Worm (Caenorhabditis elegans) whole organism, L4 larva: Measurements from ENCODE around the gene ZC13.10.
A peak's percentile ranks its signal among the peaks of the same experiment; 100 is the strongest.

ENCODE experiments used
- F10B5.3 ChIP-seq: sonication (generic microtip); optimal IDR thresholded peaks from 2 replicates; lab custom pipeline; 2016; ENCODE audit warnings: mild to moderate bottlenecking, missing genetic modification characterization, missing compliant biosample characterization
- F26F4.8 ChIP-seq: fragments of 200-800 bp; sonication (Bioruptor generic); conservative IDR thresholded peaks from 2 replicates; pipeline ENCODE4 v1.3.6; 2022; ENCODE audit warnings: missing genetic modification characterization, missing compliant biosample characterization
- F44E2.7 ChIP-seq: fragments of 200-800 bp; sonication (Bioruptor generic); IDR thresholded peaks from 2 replicates; pipeline ENCODE4 v2.1.2; 2022; ENCODE audit warnings: missing genetic modification characterization, missing compliant biosample characterization
- T20F7.1 ChIP-seq: fragments of 200-800 bp; sonication (Bioruptor generic); optimal IDR thresholded peaks from 2 replicates; lab custom pipeline; 2018; ENCODE audit warnings: mild to moderate bottlenecking, missing genetic modification characterization, missing compliant biosample characterization
- Y105C5A.15 ChIP-seq: fragments of 200-800 bp; sonication (Bioruptor generic); IDR thresholded peaks from 2 replicates; pipeline ENCODE4 v1.3.6; 2022; ENCODE audit warnings: missing genetic modification characterization, missing compliant biosample characterization
- aly-2 ChIP-seq: sonication (generic microtip); optimal IDR thresholded peaks from 2 replicates; lab custom pipeline; 2018; ENCODE audit warnings: missing biosample characterization, missing genetic modification characterization
- ceh-28 ChIP-seq: fragments of 150-350 bp; optimal IDR thresholded peaks from 2 replicates; lab custom pipeline; 2014; ENCODE audit warnings: missing biosample characterization, missing genetic modification reagents, missing genetic modification characterization
- cey-2 ChIP-seq: sonication (generic microtip); optimal IDR thresholded peaks from 3 replicates; lab custom pipeline; 2017; ENCODE audit warnings: missing genetic modification characterization, mild to moderate bottlenecking, missing compliant biosample characterization, antibody characterized with exemption, borderline replicate concordance; ENCODE audit not compliant: insufficient read depth
- daf-12 ChIP-seq: fragments of 150-350 bp; optimal IDR thresholded peaks from 2 replicates; lab custom pipeline; 2014; ENCODE audit warnings: missing biosample characterization, missing genetic modification reagents, missing genetic modification characterization
- daf-16 ChIP-seq, 3 experiments: sonication (generic microtip); optimal IDR thresholded peaks; 2 replicates each; lab custom pipeline; 2016 to 2017; ENCODE audit warnings: missing genetic modification characterization in 3 of 3, missing genetic modification reagents in 3 of 3, mild to moderate bottlenecking in 2 of 3, missing compliant biosample characterization in 2 of 3, missing biosample characterization in 1 of 3, moderate library complexity in 1 of 3
- daf-8 ChIP-seq: fragments of 200-800 bp; sonication (Bioruptor generic); IDR thresholded peaks from 2 replicates; pipeline ENCODE4 v1.3.6; 2022; ENCODE audit warnings: missing genetic modification characterization, missing compliant biosample characterization
- dmd-6 ChIP-seq: fragments of 200-800 bp; sonication (Bioruptor generic); IDR thresholded peaks from 2 replicates; pipeline ENCODE4 v1.3.6; 2022; ENCODE audit warnings: missing genetic modification reagents, missing genetic modification characterization, missing compliant biosample characterization
- dmd-8 ChIP-seq: fragments of 200-800 bp; sonication (Bioruptor generic); IDR thresholded peaks from 2 replicates; pipeline ENCODE4 v1.3.6; 2022; ENCODE audit warnings: missing genetic modification characterization, missing compliant biosample characterization
- dpl-1 ChIP-seq: fragments of 150-350 bp; optimal IDR thresholded peaks from 2 replicates; lab custom pipeline; 2014; ENCODE audit warnings: missing biosample characterization, missing genetic modification reagents, missing genetic modification characterization
- duxl-1 ChIP-seq: sonication (generic microtip); optimal IDR thresholded peaks from 2 replicates; lab custom pipeline; 2016; ENCODE audit warnings: mild to moderate bottlenecking, missing genetic modification characterization, moderate library complexity, missing compliant biosample characterization; ENCODE audit not compliant: poor library complexity
- dve-1 ChIP-seq: sonication (generic microtip); optimal IDR thresholded peaks from 2 replicates; lab custom pipeline; 2017; ENCODE audit warnings: antibody characterized with exemption, mild to moderate bottlenecking, missing genetic modification characterization, missing compliant biosample characterization; ENCODE audit not compliant: insufficient read depth
- hif-1 ChIP-seq, 2 experiments: sonication (generic microtip); optimal IDR thresholded peaks; 2 replicates each; lab custom pipeline; 2016 to 2017; ENCODE audit warnings: missing compliant biosample characterization in 2 of 2, missing genetic modification characterization in 2 of 2, missing genetic modification reagents in 2 of 2, missing genotype in 2 of 2, mild to moderate bottlenecking in 1 of 2
- hlh-11 ChIP-seq: fragments of 200-800 bp; sonication (Bioruptor generic); optimal IDR thresholded peaks from 2 replicates; lab custom pipeline; 2018; ENCODE audit warnings: mild to moderate bottlenecking, missing genetic modification characterization, missing compliant biosample characterization
- hmg-1.1 ChIP-seq: fragments of 200-800 bp; sonication (Bioruptor generic); IDR thresholded peaks from 2 replicates; pipeline ENCODE4 v1.3.6; 2022; ENCODE audit warnings: missing genetic modification reagents, missing genetic modification characterization, missing compliant biosample characterization
- lim-7 ChIP-seq: fragments of 200-800 bp; sonication (Bioruptor generic); IDR thresholded peaks from 2 replicates; pipeline ENCODE4 v1.3.6; 2022; ENCODE audit warnings: missing genetic modification characterization, missing compliant biosample characterization
- lin-1 ChIP-seq: fragments of 200-800 bp; sonication (Bioruptor generic); IDR thresholded peaks from 2 replicates; pipeline ENCODE4 v1.3.6; 2022; ENCODE audit warnings: missing genetic modification reagents, missing genetic modification characterization, missing compliant biosample characterization
- lin-13 ChIP-seq: fragments of 150-350 bp; optimal IDR thresholded peaks from 2 replicates; lab custom pipeline; 2014; ENCODE audit warnings: missing biosample characterization, missing genetic modification reagents, missing genetic modification characterization
- mes-2 ChIP-seq: sonication (generic microtip); optimal IDR thresholded peaks from 2 replicates; lab custom pipeline; 2016; ENCODE audit warnings: missing genotype, mild to moderate bottlenecking, missing genetic modification characterization, missing compliant biosample characterization; ENCODE audit not compliant: poor library complexity, severe bottlenecking
- nhr-102 ChIP-seq: sonication (generic microtip); optimal IDR thresholded peaks from 2 replicates; lab custom pipeline; 2016; ENCODE audit warnings: mild to moderate bottlenecking, missing genetic modification characterization, moderate library complexity, missing compliant biosample characterization
- nhr-28 ChIP-seq: fragments of 150-350 bp; optimal IDR thresholded peaks from 2 replicates; lab custom pipeline; 2014; ENCODE audit warnings: missing biosample characterization, missing genetic modification characterization
- nhr-76 ChIP-seq: fragments of 150-350 bp; optimal IDR thresholded peaks from 2 replicates; lab custom pipeline; 2014; ENCODE audit warnings: missing biosample characterization, missing genetic modification characterization
- pqm-1 ChIP-seq: sonication (generic microtip); optimal IDR thresholded peaks from 2 replicates; lab custom pipeline; 2017; ENCODE audit warnings: missing biosample characterization, missing genetic modification characterization
- saeg-2 ChIP-seq: fragments of 200-800 bp; sonication (Bioruptor generic); IDR thresholded peaks from 2 replicates; pipeline ENCODE4 v1.3.6; 2022; ENCODE audit warnings: missing genetic modification reagents, missing genetic modification characterization, missing compliant biosample characterization
- set-16 ChIP-seq: fragments of 200-800 bp; sonication (Bioruptor generic); IDR thresholded peaks from 2 replicates; pipeline ENCODE4 v1.3.6; 2022; ENCODE audit warnings: missing genetic modification reagents, missing genetic modification characterization, missing compliant biosample characterization
- skn-1 ChIP-seq: fragments of 150-350 bp; optimal IDR thresholded peaks from 2 replicates; lab custom pipeline; 2014; ENCODE audit warnings: missing biosample characterization, missing genetic modification characterization
- snpc-4 ChIP-seq: fragments of 150-350 bp; optimal IDR thresholded peaks from 2 replicates; lab custom pipeline; 2014; ENCODE audit warnings: missing biosample characterization, missing genetic modification characterization
- tra-1 ChIP-seq: fragments of 200-800 bp; sonication (Bioruptor generic); IDR thresholded peaks from 2 replicates; pipeline ENCODE4 v1.3.6; 2022; ENCODE audit warnings: missing genetic modification reagents, missing genetic modification characterization, missing compliant biosample characterization
- unc-130 ChIP-seq: sonication (generic microtip); optimal IDR thresholded peaks from 2 replicates; lab custom pipeline; 2016; ENCODE audit warnings: missing genetic modification reagents, missing genetic modification characterization, missing compliant biosample characterization
- zag-1 ChIP-seq: fragments of 150-350 bp; optimal IDR thresholded peaks from 2 replicates; lab custom pipeline; 2014; ENCODE audit warnings: missing biosample characterization, missing genetic modification characterization
- zip-11 ChIP-seq: fragments of 200-800 bp; sonication (Bioruptor generic); IDR thresholded peaks from 2 replicates; pipeline ENCODE4 v1.3.6; 2022; ENCODE audit warnings: missing genetic modification characterization, missing compliant biosample characterization
- ztf-11 ChIP-seq: fragments of 150-350 bp; optimal IDR thresholded peaks from 2 replicates; lab custom pipeline; 2014; ENCODE audit warnings: missing biosample characterization, missing genetic modification characterization

The ZC13.10 gene

ce11 chrX:945669-946068 lies 43.3 kb upstream of the ZC13.10 start (continued):
- TF ChIP-seq Y105C5A.15 (GFP tag; lab: Robert Waterston, UW) (no peak), unc-130 (GFP tag; lab: Kevin White, UChicago) (no peak), daf-12 (no peak), saeg-2 (GFP tag; lab: Robert Waterston, UW) (no peak), hif-1 (tag; optimal IDR thresholded peaks at IDR 0.05; lab: Kevin White, UChicago) (peak in 1 of 2 experiments; percentile 22), F26F4.8 (GFP tag; lab: Robert Waterston, UW) (no peak), daf-16 (GFP tag; optimal IDR thresholded peaks at IDR 0.05; lab: Kevin White, UChicago) (no peak), daf-16 (tag; optimal IDR thresholded peaks at IDR 0.05; lab: Kevin White, UChicago) (peak; percentile 75), skn-1 (tag; lab: Kevin White, UChicago) (no peak), F10B5.3 (tag; lab: Kevin White, UChicago) (no peak), aly-2 (tag; lab: Kevin White, UChicago) (no peak), ztf-11 (tag; lab: Kevin White, UChicago) (no peak)

DNA sequence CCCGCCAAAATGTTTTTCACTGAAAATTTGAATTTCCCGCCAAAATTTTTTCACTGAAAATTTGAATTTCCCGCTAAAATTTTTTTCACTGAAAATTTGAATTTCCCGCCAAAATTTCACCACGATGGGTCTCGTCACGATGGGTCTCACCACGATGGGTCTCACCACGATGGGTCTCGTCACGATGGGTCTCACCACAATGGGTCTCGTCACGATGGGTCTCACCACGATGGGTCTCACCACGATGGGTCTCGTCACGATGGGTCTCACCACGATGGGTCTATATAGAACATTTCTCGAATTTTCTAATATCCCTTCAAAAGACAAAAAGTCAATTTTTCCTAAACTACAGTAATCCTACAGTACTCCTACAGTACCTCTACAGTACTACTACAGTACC lies 41.3 kb upstream of the ZC13.10 start:
- TF ChIP-seq dmd-8 (GFP tag; lab: Robert Waterston, UW) (peak; percentile 58; the same call in 1 of the 2 replicates), set-16 (GFP tag; lab: Robert Waterston, UW) (peak; percentile 44; the same call in 1 of the 2 replicates), lim-7 (GFP tag; lab: Robert Waterston, UW) (peak; percentile 32; the same call in 1 of the 2 replicates), F44E2.7 (GFP tag; lab: Robert Waterston, UW) (peak; percentile 78; the same call in 1 of the 2 replicates), tra-1 (GFP tag; lab: Robert Waterston, UW) (0 out of 2 replicates have a peak, but pooled peaks have one; percentile 42)
- TF ChIP-seq, all 104 proteins: peak for 5; not testable (repeated sequence) for 99

- TF ChIP-seq nhr-28 (tag; lab: Kevin White, UChicago) (peak; percentile 22), lin-1 (GFP tag; lab: Robert Waterston, UW) (no peak), hmg-1.1 (no peak), daf-8 (GFP tag; lab: Robert Waterston, UW) (no peak), hlh-11 (tag; lab: Kevin White, UChicago) (peak; percentile 24), T20F7.1 (GFP tag; lab: Kevin White, UChicago) (no peak), snpc-4 (tag; lab: Kevin White, UChicago) (no peak), dmd-6 (GFP tag; lab: Robert Waterston, UW) (peak; percentile 6; the same call in 1 of the 2 replicates), ztf-11 (tag; lab: Kevin White, UChicago) (no peak), zip-11 (no peak), dve-1 (peak; percentile 50), nhr-102 (tag; lab: Kevin White, UChicago) (no peak), mes-2 (tag; lab: Kevin White, UChicago) (no peak), daf-16 (GFP tag; optimal IDR thresholded peaks at IDR 0.05; lab: Kevin White, UChicago) (no peak), daf-16 (tag; optimal IDR thresholded peaks at IDR 0.05; lab: Kevin White, UChicago) (peak; percentile 73), pqm-1 (tag; lab: Kevin White, UChicago) (peak; percentile 85), zag-1 (no peak), nhr-76 (tag; lab: Kevin White, UChicago) (no peak), duxl-1 (tag; lab: Kevin White, UChicago) (no peak), dpl-1 (GFP tag; lab: Kevin White, UChicago) (no peak), lin-13 (GFP tag; lab: Kevin White, UChicago) (no peak), cey-2 (tag; lab: Kevin White, UChicago) (no peak), ceh-28 (no peak)
Observed at ce11 chrX:938269-938883, 36.0 kb upstream of the ZC13.10 start, which contains the start of gene F53H8.3. Gene F53H8.3, plus strand, starts transcription at chrX:938543.
